Worm (Caenorhabditis elegans): ENCODE data around the gene rnh-2.

DNA sequence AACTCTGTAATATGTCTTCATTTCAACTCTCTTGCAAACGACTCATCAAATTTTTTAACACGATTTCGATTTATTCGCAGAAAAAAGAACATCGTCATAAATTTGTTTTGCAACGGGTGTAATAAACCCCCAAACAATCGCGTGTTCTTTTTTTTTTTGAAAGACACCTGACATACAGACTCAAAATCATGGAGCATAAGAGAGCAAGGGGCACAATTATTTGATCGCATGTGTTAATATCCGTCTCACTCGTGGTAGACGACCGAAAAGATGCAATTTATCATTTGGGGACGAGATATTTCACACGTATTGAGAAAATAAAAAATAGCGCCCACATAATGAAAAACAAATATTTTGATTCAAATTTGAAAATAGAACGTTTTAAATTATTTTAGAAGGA is 20.8 kb upstream of the rnh-2 start:
- TF ChIP-seq cog-1 (tag; optimal IDR thresholded peaks at IDR 0.05) = no peak
- no peak for TF ChIP-seq flt-1 (GFP tag; IDR thresholded peaks at IDR 0.05)
- TF ChIP-seq ref-1 (GFP tag; conservative IDR thresholded peaks at IDR 0.05) = no peak
- no peak for TF ChIP-seq klf-2 (GFP tag; conservative IDR thresholded peaks at IDR 0.05)
- no peak for TF ChIP-seq T22C8.4 (GFP tag; IDR thresholded peaks at IDR 0.05)
